Fruit fly (Drosophila melanogaster) Kc167 (cell line): ENCODE results near the gene CG5787.

ENCODE experiments used
- Myc ChIP-seq: fragments of >200 bp; optimal IDR thresholded peaks from 2 replicates; lab custom pipeline; 2017; ENCODE audit warnings: missing external identifiers
- Sin3A ChIP-seq: fragments of >200 bp; optimal IDR thresholded peaks from 2 replicates; lab custom pipeline; 2018; ENCODE audit warnings: missing external identifiers
- h ChIP-seq: fragments of >200 bp; optimal IDR thresholded peaks from 3 replicates; lab custom pipeline; 2018; ENCODE audit warnings: missing external identifiers
- insv ChIP-seq: fragments of >200 bp; optimal IDR thresholded peaks from 3 replicates; lab custom pipeline; 2018; ENCODE audit warnings: missing external identifiers
- psq ChIP-seq: fragments of >200 bp; optimal IDR thresholded peaks from 2 replicates; lab custom pipeline; 2017; ENCODE audit warnings: missing external identifiers
- ttk ChIP-seq: sonication (Bioruptor generic); optimal IDR thresholded peaks from 2 replicates; lab custom pipeline; 2017; ENCODE audit warnings: missing external identifiers

Gene CG5787

dm6 chr2L:12679310-12679709, 33.4 kb downstream of the CG5787 start:
- no peak for TF ChIP-seq ttk (lab: Kevin White, UChicago)
- no peak for TF ChIP-seq insv (lab: Kevin White, UChicago)
- TF ChIP-seq h (lab: Kevin White, UChicago): no peak
- TF ChIP-seq Sin3A (lab: Kevin White, UChicago): no peak
- no peak for TF ChIP-seq psq (lab: Kevin White, UChicago)
- TF ChIP-seq Myc: no peak

dm6 chr2L:12678286-12678685, 34.5 kb downstream of the CG5787 start:
- no peak for TF ChIP-seq Sin3A (lab: Kevin White, UChicago)
- TF ChIP-seq h (lab: Kevin White, UChicago): no peak
- no peak for TF ChIP-seq ttk (lab: Kevin White, UChicago)
- no peak for TF ChIP-seq Myc
- no peak for TF ChIP-seq insv (lab: Kevin White, UChicago)
- no peak for TF ChIP-seq psq (lab: Kevin White, UChicago)

- TF ChIP-seq Sin3A (lab: Kevin White, UChicago) (no peak), insv (lab: Kevin White, UChicago) (no peak), ttk (lab: Kevin White, UChicago) (no peak)
Observed at dm6 chr2L:12674365-12674764, 38.4 kb downstream of the CG5787 start.

- TF ChIP-seq ttk (lab: Kevin White, UChicago) (no peak), h (lab: Kevin White, UChicago) (no peak), Myc (no peak), insv (lab: Kevin White, UChicago) (no peak), Sin3A (lab: Kevin White, UChicago) (no peak), psq (lab: Kevin White, UChicago) (no peak)
Observed at dm6 chr2L:12672296-12672695, 40.5 kb downstream of the CG5787 start.

- TF ChIP-seq Sin3A (lab: Kevin White, UChicago) (no peak), psq (lab: Kevin White, UChicago) (no peak), ttk (lab: Kevin White, UChicago) (no peak), insv (lab: Kevin White, UChicago) (no peak), h (lab: Kevin White, UChicago) (no peak), Myc (no peak)
Observed at dm6 chr2L:12669614-12670013, 43.1 kb downstream of the CG5787 start, which contains the start of gene Nepl7. Nepl7 (minus strand) TSS chr2L:12669714.

- TF ChIP-seq insv (lab: Kevin White, UChicago) (no peak), Myc (no peak), psq (lab: Kevin White, UChicago) (no peak), Sin3A (lab: Kevin White, UChicago) (no peak), ttk (lab: Kevin White, UChicago) (no peak), h (lab: Kevin White, UChicago) (no peak)
Observed at dm6 chr2L:12666002-12666576, 46.7 kb downstream of the CG5787 start.
